Fruit fly (Drosophila melanogaster) ovary, adult (tissue): ENCODE data around the gene CG3117.

Experiments used
- CG17801 ChIP-seq: fragments of 200-800 bp; optimal IDR thresholded peaks from 2 replicates; lab custom pipeline; 2019; ENCODE audit warnings: missing biosample characterization, mild to moderate bottlenecking, missing genetic modification characterization, moderate library complexity; ENCODE audit not compliant: partially characterized antibody

CG3117 gene

dm6 chr2L:2812137-2812536 is 34.9 kb downstream of the CG3117 start, which contains the start of gene CG2964:
Gene CG2964 (plus strand): TSS chr2L:2812437.
- no peak for TF ChIP-seq CG17801 (GFP tag; lab: Kevin White, UChicago)

dm6 chr2L:2810831-2811230 is 36.2 kb downstream of the CG3117 start:
- no peak for TF ChIP-seq CG17801 (GFP tag; lab: Kevin White, UChicago)

dm6 chr2L:2808038-2808699 is 38.8 kb downstream of the CG3117 start:
- no peak for TF ChIP-seq CG17801 (GFP tag; lab: Kevin White, UChicago)

dm6 chr2L:2807597-2807996 is 39.4 kb downstream of the CG3117 start:
- no peak for TF ChIP-seq CG17801 (GFP tag; lab: Kevin White, UChicago)

dm6 chr2L:2806190-2806763 is 40.7 kb downstream of the CG3117 start:
- no peak for TF ChIP-seq CG17801 (GFP tag; lab: Kevin White, UChicago)

dm6 chr2L:2804634-2805311 is 42.2 kb downstream of the CG3117 start, which contains the start of gene daw:
Gene daw (plus strand): TSS chr2L:2805261.
- TF ChIP-seq CG17801 (GFP tag; lab: Kevin White, UChicago) = no peak

dm6 chr2L:2802527-2802926 is 44.5 kb downstream of the CG3117 start:
- TF ChIP-seq CG17801 (GFP tag; lab: Kevin White, UChicago) = no peak

- TF ChIP-seq CG17801 (GFP tag; lab: Kevin White, UChicago) = no peak
Measured at dm6 chr2L:2800956-2801776, 45.8 kb downstream of the CG3117 start.

- TF ChIP-seq CG17801 (GFP tag; lab: Kevin White, UChicago) = no peak
Measured at dm6 chr2L:2799909-2800478, 47.0 kb downstream of the CG3117 start, which contains the start of gene Syt1. Gene Syt1 (minus strand): TSS chr2L:2799979.

dm6 chr2L:2797186-2797585 is 49.8 kb downstream of the CG3117 start:
- no peak for TF ChIP-seq CG17801 (GFP tag; lab: Kevin White, UChicago)
